Worm (Caenorhabditis elegans) whole organism, L2 larva: Measurements from ENCODE around the gene ztf-17.

Experiments
- ceh-82 ChIP-seq: fragments of 150-350 bp; optimal IDR thresholded peaks from 2 replicates; lab custom pipeline; 2014; ENCODE audit warnings: missing biosample characterization, missing genetic modification characterization
- egl-27 ChIP-seq: sonication (generic microtip); optimal IDR thresholded peaks from 3 replicates; lab custom pipeline; 2017; ENCODE audit warnings: missing biosample characterization, missing genetic modification reagents, missing genetic modification characterization
- fos-1 ChIP-seq: fragments of 150-350 bp; optimal IDR thresholded peaks from 2 replicates; lab custom pipeline; 2014; ENCODE audit warnings: missing biosample characterization, missing genetic modification characterization
- lsy-2 ChIP-seq, 2 experiments: fragments of 150-350 bp in 1 of 2; sonication (generic microtip) in 1 of 2; optimal IDR thresholded peaks; 2 replicates each; lab custom pipeline; 2014 to 2017; ENCODE audit warnings: missing biosample characterization in 2 of 2, missing genetic modification characterization in 2 of 2
- mdl-1 ChIP-seq, 2 experiments: fragments of 150-350 bp in 1 of 2; sonication (generic microtip) in 1 of 2; optimal IDR thresholded peaks; 2 replicates each; lab custom pipeline; 2017; ENCODE audit warnings: missing biosample characterization in 2 of 2, missing genetic modification characterization in 2 of 2
- nhr-12 ChIP-seq: fragments of 150-350 bp; optimal IDR thresholded peaks from 2 replicates; lab custom pipeline; 2014; ENCODE audit warnings: missing biosample characterization, missing genetic modification characterization
- nhr-6 ChIP-seq: fragments of 150-350 bp; optimal IDR thresholded peaks from 2 replicates; lab custom pipeline; 2014; ENCODE audit warnings: missing biosample characterization, missing genetic modification characterization
- peb-1 ChIP-seq: fragments of 150-350 bp; optimal IDR thresholded peaks from 2 replicates; lab custom pipeline; 2014; ENCODE audit warnings: missing biosample characterization, missing genetic modification characterization
- snpc-4 ChIP-seq: fragments of 150-350 bp; optimal IDR thresholded peaks from 2 replicates; lab custom pipeline; 2014; ENCODE audit warnings: missing biosample characterization, missing genetic modification characterization

DNA sequence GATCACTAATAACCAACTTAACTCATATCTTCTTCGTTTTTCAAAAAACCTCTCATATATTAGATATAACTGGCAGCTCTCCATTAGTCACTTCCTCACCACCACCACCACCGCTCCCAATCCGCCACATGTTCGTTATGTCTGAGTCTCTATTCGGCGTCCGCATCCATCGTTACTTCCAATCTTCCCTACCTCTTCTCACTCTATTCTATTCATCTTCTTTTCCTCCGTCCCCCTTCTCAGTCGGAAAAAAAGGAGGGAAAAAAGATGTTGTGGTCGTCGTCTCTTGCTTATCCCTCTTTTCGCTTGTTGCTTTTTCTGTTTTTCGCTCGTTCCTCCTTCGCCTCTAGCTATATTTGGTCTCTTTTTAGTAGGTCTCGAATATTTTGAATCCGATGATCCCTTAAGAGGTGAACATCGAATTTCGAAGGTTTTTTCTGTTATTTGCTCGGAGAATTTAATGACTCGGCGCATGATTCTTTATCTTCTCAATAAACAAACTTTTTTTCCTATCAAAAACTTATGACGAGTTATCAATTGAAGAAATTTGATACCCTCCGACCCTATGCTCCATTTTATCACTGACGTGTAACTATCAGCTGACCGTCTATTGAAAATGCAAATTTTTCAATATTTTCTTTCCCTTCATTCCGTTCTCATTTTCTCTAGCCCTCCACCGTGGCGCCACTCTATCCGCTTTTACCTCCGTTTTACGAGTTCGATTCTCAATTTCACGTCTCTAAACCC is 22.1 kb upstream of the ztf-17 start:
- TF ChIP-seq egl-27 (no peak), nhr-12 (no peak), snpc-4 (tag; lab: Kevin White, UChicago) (peak; percentile 22), ceh-82 (tag; lab: Kevin White, UChicago) (no peak), nhr-6 (tag; lab: Kevin White, UChicago) (no peak), peb-1 (tag; lab: Kevin White, UChicago) (no peak), mdl-1 (tag; optimal IDR thresholded peaks at IDR 0.05; lab: Kevin White, UChicago) (no peak), fos-1 (tag; lab: Kevin White, UChicago) (peak; percentile 80), lsy-2 (tag; optimal IDR thresholded peaks at IDR 0.05; lab: Kevin White, UChicago) (peak in 1 of 2 experiments; percentile 54)
